Worm (Caenorhabditis elegans): ENCODE measurements around the gene magi-1.

- TF ChIP-seq W03F9.2 (tag; optimal IDR thresholded peaks at IDR 0.05) (no peak), him-1 (tag; optimal IDR thresholded peaks at IDR 0.05) (no peak)
Measured at ce11 chrIV:11742406-11742805, 27.6 kb downstream of the magi-1 start, which contains the start of gene K01A6.5.

Data from whole organism, L4/young adult.